Fruit fly (Drosophila melanogaster) ovary, adult (tissue): ENCODE measurements around the gene kin17.

Experiments used
- CG17801 ChIP-seq: fragments of 200-800 bp; optimal IDR thresholded peaks from 2 replicates; lab custom pipeline; 2019; ENCODE audit warnings: missing biosample characterization, mild to moderate bottlenecking, missing genetic modification characterization, moderate library complexity; ENCODE audit not compliant: partially characterized antibody

kin17 gene

DNA sequence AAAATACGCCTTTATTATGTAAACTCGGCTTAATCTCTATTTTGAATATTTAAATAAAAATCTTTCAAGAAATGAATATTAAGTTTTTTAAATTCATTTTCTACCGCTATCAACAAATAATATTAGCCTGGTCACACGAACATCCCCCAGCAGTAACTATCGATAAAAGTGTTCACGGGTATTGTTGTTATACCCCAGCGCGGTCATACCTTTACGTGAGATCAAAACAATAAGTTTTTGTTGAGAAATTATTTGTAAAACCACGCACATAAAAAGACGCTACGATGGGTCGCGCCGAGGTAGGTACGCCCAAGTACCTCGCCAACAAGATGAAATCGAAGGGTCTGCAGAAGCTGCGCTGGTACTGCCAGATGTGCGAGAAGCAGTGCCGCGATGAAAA is at the start of gene kin17:
Gene kin17, plus strand, starts transcription at position 195 of the 400 bp plus-strand sequence.
- no peak for TF ChIP-seq CG17801 (GFP tag; lab: Kevin White, UChicago)

DNA sequence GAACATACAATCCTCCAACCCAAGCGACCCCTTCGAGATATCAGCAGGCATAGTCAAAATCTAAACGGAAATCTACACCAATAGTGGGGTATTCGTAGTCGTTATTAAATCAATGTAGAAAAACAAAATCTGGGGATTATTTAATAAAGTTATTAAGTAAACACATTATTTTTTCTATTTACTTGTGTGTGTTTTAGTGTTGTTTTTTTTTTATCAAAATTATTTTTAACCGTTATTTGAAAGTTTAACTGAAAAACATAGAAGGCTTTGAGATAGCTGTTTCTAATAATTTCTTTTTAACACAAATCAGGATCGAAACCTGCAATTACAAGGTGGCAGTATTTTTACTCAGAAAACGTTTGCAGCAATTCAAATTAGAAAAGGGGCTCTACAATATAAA is 47.3 kb upstream of the kin17 start, which contains the start of gene polo:
Gene polo, plus strand, starts transcription at position 301 of the 400 bp plus-strand sequence.
- no peak for TF ChIP-seq CG17801 (GFP tag; lab: Kevin White, UChicago)

DNA sequence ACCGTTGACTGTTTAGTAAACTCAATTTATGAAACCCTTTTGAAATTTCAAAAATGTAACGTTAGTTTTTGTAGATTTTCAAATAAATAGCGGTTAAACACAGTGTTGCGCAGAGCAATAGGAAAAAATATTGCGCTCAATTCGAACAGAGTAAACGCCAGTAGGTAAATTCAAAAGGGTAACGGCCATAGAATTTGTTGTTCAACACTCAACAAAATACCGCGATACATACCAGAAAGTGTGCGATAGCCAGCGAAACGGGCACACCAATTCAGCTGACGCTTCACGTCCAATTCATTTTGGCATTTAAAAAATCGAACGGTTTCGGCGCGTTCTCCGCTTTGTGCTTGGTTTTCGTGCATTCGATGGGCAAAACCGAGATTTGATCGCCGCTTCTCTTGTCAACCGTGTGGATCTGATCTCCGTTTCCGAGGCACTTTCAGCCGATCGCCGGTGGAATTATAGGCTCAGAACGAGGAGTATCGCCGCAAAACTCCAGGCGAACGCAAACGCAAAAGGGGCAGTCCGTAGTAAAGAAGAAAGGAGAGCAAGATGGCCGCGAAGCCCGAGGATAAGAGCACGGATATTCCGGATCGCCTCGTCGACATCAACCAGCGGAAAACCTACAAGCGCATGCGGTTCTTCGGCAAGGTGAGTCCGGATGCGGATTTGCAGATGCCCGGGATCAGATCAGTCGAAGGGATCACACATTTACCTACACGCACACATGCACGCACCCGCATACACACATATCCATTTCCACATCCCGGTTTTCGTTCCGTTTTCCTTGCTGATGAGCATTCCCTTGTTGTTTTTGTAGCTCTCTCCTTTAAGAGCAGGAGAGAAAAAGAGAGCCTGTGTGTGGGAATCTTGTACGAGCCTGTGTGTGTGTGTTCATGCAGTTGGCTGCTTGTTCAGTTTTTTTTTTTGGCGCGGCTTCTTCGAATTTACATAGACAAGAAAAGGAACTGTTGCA is 46.6 kb upstream of the kin17 start:
- TF ChIP-seq CG17801 (GFP tag; lab: Kevin White, UChicago) = peak; percentile 20

DNA sequence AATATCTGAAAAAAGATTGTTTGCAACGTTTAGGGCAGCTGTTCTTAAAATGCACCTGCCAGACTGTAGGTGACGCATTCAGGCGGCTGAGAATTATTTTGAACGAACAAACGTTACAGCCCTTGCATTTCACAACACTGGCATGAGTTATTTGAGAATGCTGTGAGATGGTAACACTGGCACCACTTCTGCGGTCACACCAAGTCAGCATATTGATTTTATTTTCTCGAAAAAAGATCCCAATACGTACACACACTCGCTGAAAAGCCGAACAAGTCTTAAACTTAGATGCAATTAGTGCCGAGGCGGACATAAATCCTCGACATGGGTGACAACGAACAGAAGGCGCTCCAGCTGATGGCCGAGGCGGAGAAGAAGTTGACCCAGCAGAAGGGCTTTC is 43.1 kb upstream of the kin17 start, which contains the start of gene alphaSnap:
Gene alphaSnap, plus strand, starts transcription at position 164 of the 400 bp plus-strand sequence.
- peak; percentile 63 for TF ChIP-seq CG17801 (GFP tag; lab: Kevin White, UChicago)

DNA sequence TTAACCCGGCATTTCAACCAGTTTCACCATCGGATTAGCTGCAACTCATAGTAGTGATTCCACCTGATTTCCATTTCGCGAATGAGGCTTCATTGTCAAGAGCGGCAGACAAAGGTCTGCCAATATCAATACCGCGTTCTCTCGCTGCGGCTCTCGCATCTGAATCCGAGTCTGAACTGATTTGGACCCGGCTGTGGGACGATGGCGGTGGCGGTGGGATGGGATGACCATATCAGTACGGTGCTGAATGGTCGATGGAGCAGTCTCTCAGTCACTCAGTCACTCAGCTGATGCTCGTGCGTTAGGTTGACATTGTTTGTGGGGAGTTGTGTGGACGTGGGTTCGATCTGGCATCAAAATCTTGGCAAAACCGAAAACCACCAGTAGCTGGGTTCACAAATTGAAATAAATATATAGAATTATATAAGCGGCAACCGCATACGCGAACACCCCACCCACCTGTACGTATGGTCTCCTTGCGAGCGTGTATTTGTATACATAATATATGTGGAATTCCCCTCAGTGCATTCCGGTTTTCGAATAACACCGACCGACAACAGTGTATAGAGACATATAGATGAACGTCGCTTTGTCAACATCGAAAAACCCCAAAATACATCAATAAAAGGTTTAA is 39.5 kb upstream of the kin17 start, which contains the start of gene Spn77Ba:
Gene Spn77Ba, plus strand, starts transcription at position 235 of the 634 bp plus-strand sequence.
- no peak for TF ChIP-seq CG17801 (GFP tag; lab: Kevin White, UChicago)

DNA sequence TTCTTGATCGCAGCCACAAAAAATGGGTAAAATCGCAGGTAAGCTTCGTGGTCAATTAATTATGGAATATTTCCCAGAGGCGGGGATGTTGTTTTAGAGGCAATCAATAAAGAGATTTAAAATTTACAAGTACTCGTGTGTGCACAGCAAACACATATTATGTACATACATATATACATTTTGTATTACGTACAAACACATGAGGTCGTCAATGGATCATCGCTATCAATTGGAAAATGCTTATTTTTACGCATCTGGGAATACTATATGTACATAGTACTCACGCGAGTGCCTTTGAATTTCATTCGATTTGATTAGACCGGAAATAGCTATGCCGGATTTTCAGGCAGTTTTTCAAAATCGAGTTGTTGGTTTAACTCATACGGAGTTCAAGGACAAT is 38.9 kb upstream of the kin17 start:
- no peak for TF ChIP-seq CG17801 (GFP tag; lab: Kevin White, UChicago)

DNA sequence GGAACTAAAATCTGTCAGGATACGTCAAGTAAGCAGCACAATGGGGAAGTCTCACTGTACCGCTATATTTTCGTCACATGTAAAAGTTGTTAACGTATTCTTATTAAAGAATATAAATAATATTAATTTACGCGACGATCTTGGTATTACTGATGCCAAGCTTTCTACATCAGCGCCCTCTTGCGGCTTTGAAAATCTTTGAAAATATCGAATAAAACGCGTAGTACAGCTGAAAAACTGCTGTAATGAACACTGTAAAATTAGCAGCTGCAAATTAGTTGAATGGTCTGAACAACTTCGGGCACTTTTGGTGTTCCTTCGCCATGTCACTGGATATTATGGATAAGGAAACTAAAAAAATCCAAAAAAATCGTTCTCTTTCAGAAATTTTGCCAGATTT is 36.6 kb upstream of the kin17 start:
- TF ChIP-seq CG17801 (GFP tag; lab: Kevin White, UChicago) = no peak

DNA sequence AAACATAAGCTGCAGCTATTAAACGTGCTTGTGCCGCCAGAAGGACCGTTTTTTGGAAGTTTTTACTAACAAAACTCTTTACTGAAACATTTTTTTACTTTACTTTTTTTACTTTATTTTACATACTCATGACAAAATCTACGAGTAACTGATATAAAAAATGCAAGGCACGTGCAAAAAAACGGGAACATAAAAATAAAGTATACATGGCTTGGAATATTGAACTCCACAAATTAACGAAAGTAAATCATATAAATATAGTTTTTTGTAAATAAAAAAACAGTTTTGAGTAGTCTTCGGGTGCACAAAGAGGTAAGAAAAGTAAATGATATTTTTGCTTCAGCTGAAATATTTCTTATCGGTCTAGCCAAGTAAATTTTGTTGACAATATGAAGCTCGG is 36.0 kb upstream of the kin17 start, which contains the start of gene Spn77Bb:
Gene Spn77Bb, plus strand, starts transcription at position 301 of the 400 bp plus-strand sequence.
- no peak for TF ChIP-seq CG17801 (GFP tag; lab: Kevin White, UChicago)

DNA sequence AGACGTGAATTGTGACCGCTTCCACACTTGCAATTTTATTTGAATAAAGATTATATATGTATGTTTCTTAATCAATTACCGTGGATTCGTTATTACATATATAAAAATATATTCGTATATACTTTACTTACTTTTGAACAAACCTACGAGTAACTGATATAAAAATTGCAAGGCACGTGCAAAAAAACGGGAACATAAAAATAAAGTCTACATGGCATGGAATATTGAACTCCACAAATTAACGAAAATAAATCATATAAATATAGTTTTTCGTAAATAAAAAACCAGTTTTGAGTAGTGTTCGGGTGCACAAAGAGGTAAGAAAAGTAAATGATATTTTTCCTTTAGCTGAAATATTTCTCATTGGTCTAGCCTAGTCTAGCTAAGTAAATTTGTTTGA is 14.3 kb upstream of the kin17 start, which contains the start of gene Spn77Bc:
Gene Spn77Bc, plus strand, starts transcription at position 301 of the 400 bp plus-strand sequence.
- TF ChIP-seq CG17801 (GFP tag; lab: Kevin White, UChicago) = no peak

DNA sequence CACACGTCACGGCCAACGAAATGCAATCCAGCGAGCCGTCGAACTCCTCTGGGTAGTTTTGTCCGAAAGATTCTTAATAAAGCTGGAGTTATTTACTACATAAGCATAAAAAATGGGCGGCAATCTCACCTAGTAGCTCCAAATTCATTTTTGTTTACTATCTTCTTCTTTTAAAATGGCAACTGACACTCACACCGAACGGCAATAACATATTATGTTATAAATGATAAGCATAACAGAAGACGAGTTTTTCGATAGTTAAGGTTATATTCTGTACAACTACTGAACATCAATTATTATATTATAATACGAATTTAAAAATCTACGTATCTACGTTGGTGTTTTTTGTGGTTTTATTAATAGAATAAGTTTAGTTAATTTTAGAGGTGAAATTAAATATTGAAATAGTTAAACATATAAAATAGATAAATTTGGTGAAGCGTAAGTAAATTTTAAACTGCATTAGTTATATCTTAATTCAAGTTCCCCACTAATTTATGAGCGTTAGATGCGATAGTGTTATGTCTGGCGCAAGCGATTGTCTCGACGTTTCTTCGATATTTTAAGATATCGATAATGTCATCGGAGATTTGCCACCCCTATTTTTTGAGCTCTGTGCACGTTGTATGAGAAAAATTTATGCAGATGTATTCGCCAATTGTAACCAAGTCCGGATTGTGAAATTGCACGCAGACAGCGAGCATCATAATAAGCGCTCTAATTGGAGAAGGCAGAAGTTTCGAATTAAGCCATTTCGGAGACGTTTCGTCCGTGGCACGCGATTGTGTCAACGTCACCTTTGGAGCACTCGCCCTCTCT is 8.6 kb upstream of the kin17 start, which contains the start of the genes Rbbp5 and eRF1:
Gene Rbbp5, minus strand, starts transcription at position 181 of the 819 bp plus-strand sequence.
Gene eRF1, plus strand, starts transcription at position 594 of the 819 bp plus-strand sequence.
- peak; percentile 78 for TF ChIP-seq CG17801 (GFP tag; lab: Kevin White, UChicago)

DNA sequence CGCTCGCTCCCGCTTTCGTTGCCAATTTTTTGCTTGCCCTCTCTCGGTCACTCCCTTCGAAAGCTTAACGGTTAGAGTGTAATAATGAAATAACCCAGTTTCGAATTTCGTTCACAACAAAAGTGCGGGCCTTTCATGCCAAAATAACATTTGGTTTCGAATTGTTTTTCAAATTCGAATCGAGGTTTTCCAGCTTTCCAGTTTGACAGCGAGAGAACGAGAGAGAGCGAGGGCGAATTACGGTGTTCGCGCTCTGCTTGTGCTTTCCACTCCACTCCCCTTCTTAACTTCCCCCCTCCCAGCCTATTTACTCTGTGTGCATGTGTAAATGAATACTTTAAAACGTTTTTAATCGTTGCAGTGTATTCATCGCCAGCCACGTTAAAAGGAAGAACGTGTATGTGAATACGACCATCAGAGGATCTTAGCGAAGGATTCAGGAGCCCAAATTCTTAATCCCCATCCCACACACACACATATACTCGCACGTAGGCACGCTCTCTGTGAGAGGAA is 8.0 kb upstream of the kin17 start:
- TF ChIP-seq CG17801 (GFP tag; lab: Kevin White, UChicago) = no peak

DNA sequence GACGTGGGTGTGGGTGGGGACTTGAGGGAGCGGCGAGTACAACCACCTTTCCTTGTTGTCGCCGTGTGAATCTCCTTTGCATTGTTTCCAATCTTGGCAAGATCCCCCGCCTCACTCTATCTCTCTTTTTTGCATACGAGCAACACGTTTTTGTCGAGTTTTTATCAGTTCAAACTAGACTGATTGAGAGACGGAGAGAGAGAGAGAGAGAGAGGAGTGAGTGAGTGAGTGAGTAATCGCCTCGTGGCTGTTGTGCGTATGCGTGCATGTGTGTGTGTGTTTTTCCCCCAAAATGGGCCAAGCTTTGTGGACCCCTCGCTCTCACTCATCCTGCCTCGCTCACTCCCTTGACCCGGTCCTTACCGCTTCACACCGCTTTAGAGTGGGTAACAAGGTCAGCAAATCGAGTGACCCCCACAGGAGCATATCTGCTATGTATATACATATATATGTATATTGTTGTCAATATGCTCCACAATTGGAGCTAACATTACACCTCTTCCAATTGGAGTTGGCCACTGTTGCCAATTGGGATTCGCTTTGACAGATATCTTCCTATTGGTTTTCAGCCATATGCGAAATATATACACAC is 7.2 kb upstream of the kin17 start:
- TF ChIP-seq CG17801 (GFP tag; lab: Kevin White, UChicago) = no peak

DNA sequence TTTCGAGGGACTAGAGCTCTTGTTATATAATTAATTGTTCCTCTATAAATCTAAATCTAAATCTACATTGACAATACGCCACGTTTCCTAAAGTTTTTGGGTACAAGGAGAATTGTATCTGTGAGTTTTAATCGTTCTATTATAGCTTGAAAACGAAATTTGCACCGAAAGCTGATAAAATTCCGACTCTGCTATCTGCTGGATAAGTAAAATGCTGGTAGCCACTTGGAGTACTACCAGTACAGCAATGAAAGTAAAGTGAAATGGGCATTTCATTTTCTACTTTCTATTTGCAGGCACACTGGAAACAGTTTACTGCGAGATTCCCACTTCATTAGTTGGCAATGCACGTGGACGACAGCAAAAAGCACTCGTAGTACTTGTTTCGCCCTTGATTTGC is 3.5 kb upstream of the kin17 start, which contains the start of gene CG5618:
Gene CG5618, plus strand, starts transcription at position 301 of the 400 bp plus-strand sequence.
- TF ChIP-seq CG17801 (GFP tag; lab: Kevin White, UChicago) = no peak
